Fruit fly (Drosophila melanogaster) whole organism, embryonic: ENCODE results near the gene SsRbeta.

Experiments
- CG10209 ChIP-seq: fragments of 200-800 bp; sonication (Bioruptor generic); optimal IDR thresholded peaks from 3 replicates; lab custom pipeline; 2017; ENCODE audit warnings: missing biosample characterization, mild to moderate bottlenecking, missing genetic modification characterization, missing genetic modification reagents
- CG9797 ChIP-seq: fragments of 200-800 bp; sonication (Bioruptor generic); optimal IDR thresholded peaks from 3 replicates; lab custom pipeline; 2018; ENCODE audit warnings: missing biosample characterization, mild to moderate bottlenecking, missing genetic modification characterization
- Gsc ChIP-seq: fragments of 200-800 bp; sonication (Bioruptor generic); IDR thresholded peaks from 2 replicates; pipeline ENCODE4 v1.3.6; 2022; ENCODE audit warnings: missing biosample characterization, missing genetic modification characterization
- Hr51 ChIP-seq, 2 experiments: fragments of 200-800 bp; sonication (Bioruptor generic); optimal IDR thresholded peaks; 2 replicates in 1 of 2; 3 replicates in 1 of 2; lab custom pipeline; 2016 to 2018; ENCODE audit warnings: missing biosample characterization in 2 of 2, missing genetic modification characterization in 2 of 2, mild to moderate bottlenecking in 1 of 2, moderate library complexity in 1 of 2
- Hr78 ChIP-seq, 2 experiments: fragments of 200-800 bp in 1 of 2; fragments of >200 bp in 1 of 2; sonication (Bioruptor generic) in 1 of 2; optimal IDR thresholded peaks; 2 replicates each; lab custom pipeline; 2017 to 2019; ENCODE audit warnings: missing biosample characterization in 2 of 2, missing genetic modification characterization in 2 of 2, mild to moderate bottlenecking in 1 of 2, moderate library complexity in 1 of 2
- br ChIP-seq: fragments of >200 bp; optimal IDR thresholded peaks from 2 replicates; lab custom pipeline; 2017
- h ChIP-seq: fragments of >200 bp; optimal IDR thresholded peaks from 2 replicates; lab custom pipeline; 2017
- nerfin-1 ChIP-seq: fragments of 200-800 bp; sonication (Bioruptor generic); optimal IDR thresholded peaks from 3 replicates; lab custom pipeline; 2019; ENCODE audit warnings: missing biosample characterization, mild to moderate bottlenecking, missing genetic modification characterization, moderate library complexity
- nmo ChIP-seq: fragments of 200-800 bp; sonication (Bioruptor generic); optimal IDR thresholded peaks from 2 replicates; lab custom pipeline; 2018; ENCODE audit warnings: missing biosample characterization, mild to moderate bottlenecking, missing genetic modification characterization, moderate library complexity

DNA sequence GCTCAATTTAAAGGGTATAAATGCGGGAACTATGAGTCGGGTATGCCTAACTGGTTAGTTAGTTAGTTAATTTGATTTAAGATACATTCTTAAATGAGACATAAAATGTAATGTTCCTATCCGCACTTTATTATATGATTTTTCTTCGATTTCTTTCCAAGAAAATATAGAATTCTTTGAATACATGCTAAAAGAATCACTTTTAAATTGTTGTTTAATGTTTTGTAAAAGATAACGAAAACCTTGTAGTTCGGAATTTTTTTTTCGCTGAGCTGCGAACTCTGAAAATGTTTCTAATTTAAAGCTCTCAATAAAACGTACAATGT, 30.6 kb downstream of the SsRbeta start:
- no peak for TF ChIP-seq h (lab: Kevin White, UChicago)
- TF ChIP-seq Hr78 (GFP tag; optimal IDR thresholded peaks at IDR 0.05; lab: Kevin White, UChicago): no peak
- no peak for TF ChIP-seq nerfin-1
- no peak for TF ChIP-seq Hr51 (GFP tag; optimal IDR thresholded peaks at IDR 0.05; lab: Kevin White, UChicago)
- TF ChIP-seq CG9797 (GFP tag; lab: Kevin White, UChicago): no peak
- no peak for TF ChIP-seq br
- TF ChIP-seq CG10209 (GFP tag; lab: Kevin White, UChicago): no peak
- TF ChIP-seq Gsc (GFP tag; lab: Robert Waterston, UW): no peak
- TF ChIP-seq nmo (GFP tag; lab: Kevin White, UChicago): no peak
